Worm (Caenorhabditis elegans) whole organism, young adult: ENCODE measurements around the gene ZK1307.2.

Experiments
- C17E4.6 ChIP-seq: fragments of 200-800 bp; sonication (Bioruptor generic); IDR thresholded peaks from 2 replicates; pipeline ENCODE4 v1.3.6; 2022; ENCODE audit warnings: missing genetic modification reagents, missing genetic modification characterization, missing compliant biosample characterization
- D2030.7 ChIP-seq: fragments of 200-800 bp; sonication (Bioruptor generic); IDR thresholded peaks from 2 replicates; pipeline ENCODE4 v1.3.6; 2022; ENCODE audit warnings: missing genetic modification reagents, missing genetic modification characterization, missing compliant biosample characterization
- F23B12.7 ChIP-seq: sonication (generic microtip); optimal IDR thresholded peaks from 2 replicates; lab custom pipeline; 2017; ENCODE audit warnings: missing genetic modification characterization, mild to moderate bottlenecking, missing compliant biosample characterization, antibody characterized with exemption, moderate library complexity; ENCODE audit not compliant: insufficient read depth
- F33H1.4 ChIP-seq: fragments of 200-800 bp; sonication (Bioruptor generic); IDR thresholded peaks from 2 replicates; pipeline ENCODE4 v1.3.6; 2022; ENCODE audit warnings: missing genetic modification reagents, missing genetic modification characterization, missing compliant biosample characterization
- F57C9.4 ChIP-seq: sonication (generic microtip); optimal IDR thresholded peaks from 2 replicates; lab custom pipeline; 2017; ENCODE audit warnings: mild to moderate bottlenecking, missing genetic modification characterization, missing compliant biosample characterization
- K11D2.4 ChIP-seq: fragments of 200-800 bp; sonication (Bioruptor generic); IDR thresholded peaks from 2 replicates; pipeline ENCODE4 v1.3.6; 2022; ENCODE audit warnings: missing genetic modification reagents, missing genetic modification characterization, missing compliant biosample characterization
- T07F8.4 ChIP-seq: sonication (generic microtip); optimal IDR thresholded peaks from 2 replicates; lab custom pipeline; 2016; ENCODE audit warnings: mild to moderate bottlenecking, missing genetic modification characterization, moderate library complexity, missing compliant biosample characterization
- Y53F4B.3 ChIP-seq: fragments of 200-800 bp; sonication (Bioruptor generic); IDR thresholded peaks from 2 replicates; pipeline ENCODE4 v1.3.6; 2022; ENCODE audit warnings: missing genetic modification reagents, missing genetic modification characterization, missing compliant biosample characterization
- Y79H2A.3 ChIP-seq: fragments of 200-800 bp; sonication (Bioruptor generic); conservative IDR thresholded peaks from 2 replicates; pipeline ENCODE4 v1.3.6; 2022; ENCODE audit warnings: missing genetic modification reagents, missing genetic modification characterization, missing compliant biosample characterization
- ZK185.1 ChIP-seq: sonication (generic microtip); optimal IDR thresholded peaks from 2 replicates; lab custom pipeline; 2016; ENCODE audit warnings: mild to moderate bottlenecking, missing genetic modification characterization, missing compliant biosample characterization; ENCODE audit not compliant: poor library complexity, severe bottlenecking
- ama-1 ChIP-seq, 3 experiments: fragments of 150-350 bp in 1 of 3; sonication (generic microtip) in 2 of 3; optimal IDR thresholded peaks; 2 replicates each; lab custom pipeline; 2014 to 2018; ENCODE audit warnings: missing biosample characterization in 2 of 3, missing genetic modification characterization in 2 of 3, missing genetic modification reagents in 2 of 3
- attf-3 ChIP-seq: fragments of 200-800 bp; sonication (Bioruptor generic); conservative IDR thresholded peaks from 2 replicates; pipeline ENCODE4 v1.3.6; 2022; ENCODE audit warnings: missing genetic modification reagents, missing genetic modification characterization, missing compliant biosample characterization
- attf-6 ChIP-seq: fragments of 200-800 bp; sonication (Bioruptor generic); IDR thresholded peaks from 2 replicates; pipeline ENCODE4 v1.3.6; 2022; ENCODE audit warnings: missing genetic modification reagents, missing genetic modification characterization, missing compliant biosample characterization
- bed-2 ChIP-seq: fragments of 200-800 bp; sonication (Bioruptor generic); IDR thresholded peaks from 2 replicates; pipeline ENCODE4 v1.3.6; 2022; ENCODE audit warnings: missing genetic modification reagents, missing genetic modification characterization, missing compliant biosample characterization
- ceh-27 ChIP-seq: fragments of 200-800 bp; sonication (Bioruptor generic); optimal IDR thresholded peaks from 2 replicates; lab custom pipeline; 2018; ENCODE audit warnings: mild to moderate bottlenecking, missing genetic modification characterization, moderate library complexity, missing compliant biosample characterization
- dpl-1 ChIP-seq: fragments of 150-350 bp; optimal IDR thresholded peaks from 2 replicates; lab custom pipeline; 2014; ENCODE audit warnings: missing biosample characterization, missing genetic modification reagents, missing genetic modification characterization
- egl-18 ChIP-seq: fragments of 200-800 bp; sonication (Bioruptor generic); IDR thresholded peaks from 2 replicates; pipeline ENCODE4 v1.3.6; 2022; ENCODE audit warnings: missing genetic modification reagents, missing genetic modification characterization, missing compliant biosample characterization
- egrh-3 ChIP-seq: fragments of 200-800 bp; sonication (Bioruptor generic); IDR thresholded peaks from 2 replicates; pipeline ENCODE4 v1.3.6; 2022; ENCODE audit warnings: missing genetic modification reagents, missing genetic modification characterization, missing compliant biosample characterization
- fkh-3 ChIP-seq: sonication (generic microtip); optimal IDR thresholded peaks from 2 replicates; lab custom pipeline; 2016; ENCODE audit warnings: mild to moderate bottlenecking, missing genetic modification characterization, missing compliant biosample characterization
- hmg-1.2 ChIP-seq: fragments of 200-800 bp; sonication (Bioruptor generic); IDR thresholded peaks from 2 replicates; pipeline ENCODE4 v1.3.6; 2022; ENCODE audit warnings: missing genetic modification reagents, missing genetic modification characterization, missing compliant biosample characterization
- hmg-20 ChIP-seq: fragments of 200-800 bp; sonication (Bioruptor generic); IDR thresholded peaks from 2 replicates; pipeline ENCODE4 v1.3.6; 2022; ENCODE audit warnings: missing genetic modification reagents, missing genetic modification characterization, missing compliant biosample characterization
- let-607 ChIP-seq, 2 experiments: fragments of 200-800 bp in 1 of 2; sonication (Bioruptor generic) in 1 of 2; sonication (generic microtip) in 1 of 2; optimal IDR thresholded peaks; 2 replicates each; lab custom pipeline; 2016 to 2018; ENCODE audit warnings: mild to moderate bottlenecking in 2 of 2, missing compliant biosample characterization in 2 of 2, missing genetic modification characterization in 2 of 2, moderate library complexity in 2 of 2, missing genotype in 1 of 2
- lsy-27 ChIP-seq: sonication (generic microtip); optimal IDR thresholded peaks from 2 replicates; lab custom pipeline; 2017; ENCODE audit warnings: missing genetic modification characterization, mild to moderate bottlenecking, missing compliant biosample characterization, antibody characterized with exemption, missing genotype, borderline replicate concordance; ENCODE audit not compliant: insufficient read depth
- mcd-1 ChIP-seq: fragments of 200-800 bp; sonication (Bioruptor generic); IDR thresholded peaks from 2 replicates; pipeline ENCODE4 v1.3.6; 2022; ENCODE audit warnings: missing genetic modification reagents, missing genetic modification characterization, missing compliant biosample characterization
- mes-4 ChIP-seq: sonication (generic microtip); optimal IDR thresholded peaks from 2 replicates; lab custom pipeline; 2016; ENCODE audit warnings: missing genotype, missing genetic modification characterization, missing compliant biosample characterization
- nfya-1 ChIP-seq: sonication (generic microtip); optimal IDR thresholded peaks from 2 replicates; lab custom pipeline; 2017; ENCODE audit warnings: antibody characterized with exemption, missing compliant biosample characterization, missing genetic modification characterization, borderline replicate concordance; ENCODE audit not compliant: insufficient read depth
- nhr-80 ChIP-seq: sonication (generic microtip); optimal IDR thresholded peaks from 2 replicates; lab custom pipeline; 2016; ENCODE audit warnings: missing genetic modification characterization, missing compliant biosample characterization
- pbrm-1 ChIP-seq: fragments of 200-800 bp; sonication (Bioruptor generic); IDR thresholded peaks from 2 replicates; pipeline ENCODE4 v1.3.6; 2022; ENCODE audit warnings: missing genetic modification reagents, missing genetic modification characterization, missing compliant biosample characterization
- rec-8 ChIP-seq, 2 experiments: sonication (generic microtip); optimal IDR thresholded peaks; 2 replicates each; lab custom pipeline; 2016; ENCODE audit warnings: mild to moderate bottlenecking in 2 of 2, missing genetic modification characterization in 2 of 2, missing genetic modification reagents in 2 of 2, missing genotype in 2 of 2, missing biosample characterization in 1 of 2, missing compliant biosample characterization in 1 of 2, moderate library complexity in 1 of 2
- rpc-1 ChIP-seq, 2 experiments: fragments of 150-350 bp in 1 of 2; sonication (generic microtip) in 1 of 2; optimal IDR thresholded peaks; 2 replicates each; lab custom pipeline; 2014 to 2018; ENCODE audit warnings: missing biosample characterization in 1 of 2, missing genetic modification characterization in 1 of 2, missing genetic modification reagents in 1 of 2, missing genotype in 1 of 2
- sdz-38 ChIP-seq: sonication (generic microtip); optimal IDR thresholded peaks from 2 replicates; lab custom pipeline; 2016; ENCODE audit warnings: missing genotype, missing genetic modification characterization, missing compliant biosample characterization
- tbp1 ChIP-seq: fragments of 200-800 bp; sonication (Bioruptor generic); optimal IDR thresholded peaks from 2 replicates; lab custom pipeline; 2018; ENCODE audit warnings: mild to moderate bottlenecking, missing genetic modification characterization, missing compliant biosample characterization
- tbx-9 ChIP-seq: sonication (generic microtip); optimal IDR thresholded peaks from 2 replicates; lab custom pipeline; 2016; ENCODE audit warnings: borderline replicate concordance, missing genetic modification characterization, inconsistent platforms, missing compliant biosample characterization
- unc-62 ChIP-seq: fragments of 150-350 bp; optimal IDR thresholded peaks from 2 replicates; lab custom pipeline; 2014; ENCODE audit warnings: missing biosample characterization, missing genetic modification reagents, missing genetic modification characterization

ZK1307.2 gene

DNA sequence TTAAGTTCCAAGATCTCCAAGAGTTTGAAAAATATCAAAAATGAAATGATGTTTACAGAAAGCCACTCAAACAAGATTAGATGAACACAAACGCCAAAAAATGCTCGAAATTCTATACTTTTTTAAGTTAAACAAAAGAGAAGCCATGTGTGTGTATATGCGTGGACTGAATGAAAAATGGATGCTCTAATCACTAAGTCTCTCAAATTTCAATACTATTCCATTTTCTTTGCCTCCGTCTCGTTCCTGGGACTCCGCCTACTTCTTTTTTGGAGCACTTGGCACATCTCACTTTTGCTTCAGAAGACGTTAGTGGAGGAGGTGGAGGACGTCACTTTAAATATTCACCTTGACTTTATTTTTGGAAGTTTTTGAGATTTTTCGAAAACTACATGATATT lies 26.1 kb upstream of the ZK1307.2 start:
- peak; percentile 61 for TF ChIP-seq hmg-1.2 (GFP tag; lab: Robert Waterston, UW)
- no peak for TF ChIP-seq rpc-1 (optimal IDR thresholded peaks at IDR 0.05; lab: Kevin White, UChicago)
- no peak for TF ChIP-seq rpc-1 (tag; optimal IDR thresholded peaks at IDR 0.05; lab: Kevin White, UChicago)

DNA sequence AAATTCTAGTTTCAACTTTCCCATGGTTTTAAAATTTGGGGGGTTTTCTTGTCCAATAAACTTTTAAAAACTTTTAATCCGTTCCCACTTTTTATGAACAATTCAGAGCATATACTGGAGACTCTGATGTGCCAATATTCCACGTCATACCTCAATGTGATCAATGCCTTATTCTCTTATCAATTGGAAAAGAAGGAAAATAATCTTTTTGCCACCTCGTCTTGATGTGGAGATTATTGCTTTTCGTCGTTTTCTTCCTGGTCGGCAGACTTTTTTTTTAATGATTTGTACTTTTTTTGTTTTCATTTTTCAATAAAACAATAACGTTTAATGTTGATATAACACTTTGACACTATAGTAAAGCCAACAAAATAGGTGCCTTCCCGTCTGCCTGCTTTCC lies 23.7 kb upstream of the ZK1307.2 start:
- TF ChIP-seq T07F8.4: no peak
- TF ChIP-seq nhr-80 (tag; lab: Kevin White, UChicago): peak; percentile 66
- TF ChIP-seq let-607 (tag; optimal IDR thresholded peaks at IDR 0.05; lab: Kevin White, UChicago): peak in 1 of 2 experiments; percentile 22

DNA sequence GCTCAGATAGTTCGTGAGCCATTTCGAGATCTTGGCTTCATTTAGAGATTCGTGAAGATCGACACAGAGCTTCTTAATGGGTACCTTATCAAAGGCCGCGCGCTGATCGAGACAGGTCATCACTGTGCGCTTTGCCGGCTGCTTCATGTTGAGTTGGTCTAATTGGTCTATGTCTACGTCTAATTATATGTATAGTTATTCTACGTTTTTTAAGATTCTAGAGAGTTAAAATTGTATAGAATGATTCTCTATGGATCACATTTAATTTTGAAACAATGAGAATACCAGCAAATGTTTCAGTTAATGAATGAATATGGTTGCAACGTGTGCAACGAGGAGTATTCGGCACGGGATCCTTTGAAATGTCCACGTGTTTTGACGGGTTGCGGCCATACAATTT lies 20.9 kb upstream of the ZK1307.2 start, which contains the start of gene arc-1:
Gene arc-1 (plus strand): TSS at position 301 of the 400 bp plus-strand sequence.
- TF ChIP-seq lsy-27 (no peak), tbx-9 (tag; lab: Kevin White, UChicago) (no peak), hmg-20 (GFP tag; lab: Robert Waterston, UW) (no peak), ama-1 (optimal IDR thresholded peaks at IDR 0.05; lab: Kevin White, UChicago) (no peak), ama-1 (GFP tag; optimal IDR thresholded peaks at IDR 0.05; lab: Kevin White, UChicago) (no peak), Y79H2A.3 (GFP tag; lab: Robert Waterston, UW) (no peak), rec-8 (tag; optimal IDR thresholded peaks at IDR 0.05; lab: Kevin White, UChicago) (no peak), F57C9.4 (no peak), attf-3 (no peak), F33H1.4 (GFP tag; lab: Robert Waterston, UW) (no peak), tbp1 (no peak), ZK185.1 (tag; lab: Kevin White, UChicago) (no peak), Y53F4B.3 (GFP tag; lab: Robert Waterston, UW) (no peak), unc-62 (GFP tag; lab: Kevin White, UChicago) (no peak), rpc-1 (optimal IDR thresholded peaks at IDR 0.05; lab: Kevin White, UChicago) (no peak), rpc-1 (tag; optimal IDR thresholded peaks at IDR 0.05; lab: Kevin White, UChicago) (no peak), sdz-38 (tag; lab: Kevin White, UChicago) (no peak), egrh-3 (GFP tag; lab: Robert Waterston, UW) (no peak), pbrm-1 (GFP tag; lab: Robert Waterston, UW) (no peak), attf-6 (GFP tag; lab: Robert Waterston, UW) (no peak), F23B12.7 (tag; lab: Kevin White, UChicago) (no peak)

DNA sequence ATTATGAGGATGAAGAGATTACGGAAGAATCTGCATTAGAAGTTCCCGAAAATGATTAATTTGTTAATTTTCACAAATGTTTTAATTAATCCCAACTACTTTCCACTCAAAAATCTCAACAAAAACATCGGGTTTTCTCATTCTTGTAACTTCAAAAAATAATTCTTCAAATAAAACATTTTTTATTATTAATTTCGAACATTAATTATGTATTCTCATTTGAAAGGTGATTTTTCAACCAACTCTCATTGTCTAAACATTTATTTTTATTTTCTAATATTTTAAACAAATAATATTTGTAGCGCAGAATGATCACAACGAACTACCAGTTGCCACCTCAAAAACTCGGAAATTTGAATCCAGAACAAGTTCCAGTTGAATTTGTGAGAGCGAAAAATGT lies 17.6 kb upstream of the ZK1307.2 start, which contains the start of gene ZK1320.7:
Gene ZK1320.7 (plus strand): TSS at position 301 of the 400 bp plus-strand sequence.
- TF ChIP-seq ama-1 (optimal IDR thresholded peaks at IDR 0.05; lab: Kevin White, UChicago) (no peak), ama-1 (GFP tag; optimal IDR thresholded peaks at IDR 0.05; lab: Kevin White, UChicago) (no peak), F33H1.4 (GFP tag; lab: Robert Waterston, UW) (no peak), fkh-3 (no peak), sdz-38 (tag; lab: Kevin White, UChicago) (no peak), C17E4.6 (GFP tag; lab: Robert Waterston, UW) (no peak), dpl-1 (GFP tag; lab: Kevin White, UChicago) (no peak), nfya-1 (tag; lab: Kevin White, UChicago) (no peak), let-607 (tag; optimal IDR thresholded peaks at IDR 0.05; lab: Kevin White, UChicago) (no peak), bed-2 (GFP tag; lab: Robert Waterston, UW) (no peak), nhr-80 (tag; lab: Kevin White, UChicago) (no peak), D2030.7 (GFP tag; lab: Robert Waterston, UW) (no peak), K11D2.4 (GFP tag; lab: Robert Waterston, UW) (no peak), egl-18 (GFP tag; lab: Robert Waterston, UW) (no peak), mes-4 (tag; lab: Kevin White, UChicago) (no peak), ceh-27 (no peak), unc-62 (GFP tag; lab: Kevin White, UChicago) (no peak), mcd-1 (no peak)
